Fruit fly (Drosophila melanogaster): ENCODE data around the gene CG33233.

DNA sequence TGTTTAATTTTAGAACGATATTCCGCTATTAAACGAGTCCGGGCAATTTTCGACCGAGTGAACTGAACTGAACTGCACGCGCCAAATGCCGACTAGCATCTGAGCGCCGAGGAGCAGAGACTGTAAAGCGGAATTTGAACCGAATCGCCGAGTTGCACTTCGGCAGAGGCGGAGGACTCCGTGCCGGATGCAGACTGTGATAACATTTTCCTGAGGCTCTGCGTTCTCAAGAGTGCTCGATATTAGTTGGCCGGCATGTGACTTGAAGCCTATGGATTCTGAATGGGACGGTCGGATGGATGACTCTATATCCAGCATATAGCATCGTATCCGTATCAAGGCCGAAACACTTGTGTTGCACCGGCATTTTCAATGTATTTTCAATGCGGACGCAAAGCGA is 29.5 kb upstream of the CG33233 start, which contains the start of gene Pxn:
- TF ChIP-seq CG12768 (GFP tag; optimal IDR thresholded peaks at IDR 0.05) (no peak), Hr96 (GFP tag; optimal IDR thresholded peaks at IDR 0.05) (no peak), Mnt (GFP tag; optimal IDR thresholded peaks at IDR 0.05) (no peak), CG33017 (tag; optimal IDR thresholded peaks at IDR 0.05) (no peak), tj (GFP tag; optimal IDR thresholded peaks at IDR 0.05) (no peak), CG14711 (tag; optimal IDR thresholded peaks at IDR 0.05) (no peak), Clk (GFP tag; optimal IDR thresholded peaks at IDR 0.05) (no peak), ovo (GFP tag; optimal IDR thresholded peaks at IDR 0.05) (no peak), cnc (optimal IDR thresholded peaks at IDR 0.05) (no peak), CG7045 (GFP tag; optimal IDR thresholded peaks at IDR 0.05) (no peak), toe (GFP tag; optimal IDR thresholded peaks at IDR 0.05) (no peak), kay (GFP tag; ENCODE audit: borderline replicate concordance) (no peak)

Data from whole organism, adult.